Worm (Caenorhabditis elegans) whole organism, midembryonic: ENCODE results near the gene T28F3.11.

Experiments used
- T22C8.4 ChIP-seq: fragments of 200-800 bp; sonication (Bioruptor generic); IDR thresholded peaks from 2 replicates; pipeline ENCODE4 v1.3.6; 2022; ENCODE audit warnings: missing genetic modification characterization, missing compliant biosample characterization
- cog-1 ChIP-seq: sonication (generic microtip); optimal IDR thresholded peaks from 2 replicates; lab custom pipeline; 2016; ENCODE audit warnings: missing genetic modification characterization, missing compliant biosample characterization
- flt-1 ChIP-seq: fragments of 200-800 bp; sonication (Bioruptor generic); IDR thresholded peaks from 2 replicates; pipeline ENCODE4 v1.3.6; 2022; ENCODE audit warnings: missing genetic modification characterization, missing compliant biosample characterization
- klf-2 ChIP-seq: fragments of 200-800 bp; sonication (Bioruptor generic); conservative IDR thresholded peaks from 2 replicates; pipeline ENCODE4 v1.3.6; 2022; ENCODE audit warnings: missing genetic modification reagents, missing genetic modification characterization, missing compliant biosample characterization
- med-1 ChIP-seq: sonication (generic microtip); optimal IDR thresholded peaks from 2 replicates; lab custom pipeline; 2017; ENCODE audit warnings: missing genetic modification characterization, mild to moderate bottlenecking, missing compliant biosample characterization, antibody characterized with exemption, missing genetic modification reagents; ENCODE audit not compliant: insufficient read depth
- ref-1 ChIP-seq: fragments of 200-800 bp; sonication (Bioruptor generic); conservative IDR thresholded peaks from 2 replicates; pipeline ENCODE4 v1.3.6; 2022; ENCODE audit warnings: missing genetic modification reagents, missing genetic modification characterization, missing compliant biosample characterization
- ztf-29 ChIP-seq: fragments of 200-800 bp; sonication (Bioruptor generic); IDR thresholded peaks from 2 replicates; pipeline ENCODE4 v1.3.6; 2022; ENCODE audit warnings: missing genetic modification reagents, missing genetic modification characterization, missing compliant biosample characterization

ce11 chrIV:17245200-17245599 is 46.3 kb downstream of the T28F3.11 start, which contains the start of gene ZK550.2:
- no peak for TF ChIP-seq ztf-29 (GFP tag; lab: Robert Waterston, UW)
- no peak for TF ChIP-seq ref-1
- no peak for TF ChIP-seq med-1 (GFP tag; lab: Kevin White, UChicago)
- no peak for TF ChIP-seq klf-2 (GFP tag; lab: Robert Waterston, UW)
- TF ChIP-seq cog-1 (tag; lab: Kevin White, UChicago), result no peak
- no peak for TF ChIP-seq flt-1 (GFP tag; lab: Robert Waterston, UW)
- no peak for TF ChIP-seq T22C8.4 (GFP tag; lab: Robert Waterston, UW)
